Worm (Caenorhabditis elegans) whole organism, L1 larva: ENCODE data around the gene mog-4.

Experiments used
- aly-2 ChIP-seq: fragments of 150-350 bp; optimal IDR thresholded peaks from 2 replicates; lab custom pipeline; 2014; ENCODE audit warnings: missing biosample characterization, missing genetic modification characterization
- blmp-1 ChIP-seq: fragments of 150-350 bp; optimal IDR thresholded peaks from 2 replicates; lab custom pipeline; 2014; ENCODE audit warnings: missing biosample characterization, missing genetic modification characterization
- ceh-8 ChIP-seq: fragments of 200-800 bp; sonication (Bioruptor generic); optimal IDR thresholded peaks from 2 replicates; lab custom pipeline; 2018; ENCODE audit warnings: mild to moderate bottlenecking, missing genetic modification characterization, moderate library complexity, missing compliant biosample characterization
- ceh-82 ChIP-seq, 3 experiments: fragments of 150-350 bp in 1 of 3; sonication (generic microtip) in 2 of 3; optimal IDR thresholded peaks; 2 replicates each; lab custom pipeline; 2014 to 2017; ENCODE audit warnings: missing biosample characterization in 3 of 3, missing genetic modification characterization in 3 of 3
- ceh-90 ChIP-seq: sonication (generic microtip); optimal IDR thresholded peaks from 2 replicates; lab custom pipeline; 2016; ENCODE audit warnings: missing genetic modification characterization, missing compliant biosample characterization
- ces-1 ChIP-seq: fragments of 150-350 bp; optimal IDR thresholded peaks from 2 replicates; lab custom pipeline; 2014; ENCODE audit warnings: missing biosample characterization, missing genetic modification reagents, missing genetic modification characterization
- dsc-1 ChIP-seq: sonication (generic microtip); optimal IDR thresholded peaks from 2 replicates; lab custom pipeline; 2016; ENCODE audit warnings: mild to moderate bottlenecking, missing genetic modification characterization, missing compliant biosample characterization
- efl-1 ChIP-seq, 4 experiments: fragments of 150-350 bp; optimal IDR thresholded peaks in 3 of 4; peaks in 1 of 4; 1 replicate in 1 of 4; 2 replicates in 3 of 4; lab custom pipeline; 2014; ENCODE audit warnings: missing biosample characterization in 2 of 4, missing genetic modification characterization in 2 of 4, missing genetic modification reagents in 2 of 4
- egl-13 ChIP-seq: sonication (generic microtip); optimal IDR thresholded peaks from 2 replicates; lab custom pipeline; 2016; ENCODE audit warnings: missing genotype, missing genetic modification reagents, missing genetic modification characterization, missing compliant biosample characterization
- elt-2 ChIP-seq: sonication (generic microtip); optimal IDR thresholded peaks from 2 replicates; lab custom pipeline; 2016; ENCODE audit warnings: missing genetic modification characterization, mild to moderate bottlenecking, inconsistent platforms, missing compliant biosample characterization, missing genetic modification reagents
- fkh-10 ChIP-seq: sonication (generic microtip); optimal IDR thresholded peaks from 2 replicates; lab custom pipeline; 2017; ENCODE audit warnings: missing biosample characterization, missing genetic modification reagents, missing genetic modification characterization
- hlh-17 ChIP-seq: fragments of 200-800 bp; sonication (Bioruptor generic); optimal IDR thresholded peaks from 2 replicates; lab custom pipeline; 2018; ENCODE audit warnings: missing genetic modification characterization, mild to moderate bottlenecking, missing compliant biosample characterization, moderate library complexity, borderline replicate concordance
- hlh-4 ChIP-seq: sonication (generic microtip); optimal IDR thresholded peaks from 2 replicates; lab custom pipeline; 2016; ENCODE audit warnings: mild to moderate bottlenecking, missing genetic modification characterization, missing compliant biosample characterization
- hpl-2 ChIP-seq: fragments of 150-350 bp; optimal IDR thresholded peaks from 2 replicates; lab custom pipeline; 2014; ENCODE audit warnings: missing biosample characterization, missing genetic modification reagents, missing genetic modification characterization
- isw-1 ChIP-seq: fragments of 200-800 bp; sonication (Bioruptor generic); IDR thresholded peaks from 2 replicates; pipeline ENCODE4 v1.3.6; 2022; ENCODE audit warnings: missing genetic modification characterization, missing compliant biosample characterization
- lin-35 ChIP-seq, 2 experiments: fragments of 150-350 bp; optimal IDR thresholded peaks; 2 replicates each; lab custom pipeline; 2014; ENCODE audit warnings: missing biosample characterization in 2 of 2, missing genetic modification characterization in 2 of 2, missing genetic modification reagents in 2 of 2
- lin-39 ChIP-seq: fragments of 150-350 bp; optimal IDR thresholded peaks from 2 replicates; lab custom pipeline; 2014; ENCODE audit warnings: missing biosample characterization, missing genetic modification reagents, missing genetic modification characterization
- mdl-1 ChIP-seq, 2 experiments: fragments of 150-350 bp; optimal IDR thresholded peaks; 2 replicates each; lab custom pipeline; 2014 to 2017; ENCODE audit warnings: missing biosample characterization in 2 of 2, missing genetic modification characterization in 2 of 2, inconsistent platforms in 1 of 2
- mep-1 ChIP-seq: fragments of 150-350 bp; optimal IDR thresholded peaks from 2 replicates; lab custom pipeline; 2014; ENCODE audit warnings: missing biosample characterization, missing genetic modification characterization
- nhr-12 ChIP-seq: sonication (generic microtip); optimal IDR thresholded peaks from 2 replicates; lab custom pipeline; 2017; ENCODE audit warnings: missing biosample characterization, missing genetic modification characterization
- nhr-19 ChIP-seq: fragments of 200-800 bp; sonication (Bioruptor generic); conservative IDR thresholded peaks from 2 replicates; pipeline ENCODE4 v1.3.6; 2022; ENCODE audit warnings: missing genetic modification characterization, missing compliant biosample characterization
- nhr-47 ChIP-seq: sonication (generic microtip); optimal IDR thresholded peaks from 2 replicates; lab custom pipeline; 2016; ENCODE audit warnings: mild to moderate bottlenecking, missing genetic modification characterization, moderate library complexity, missing compliant biosample characterization
- nhr-71 ChIP-seq: sonication (generic microtip); optimal IDR thresholded peaks from 2 replicates; lab custom pipeline; 2016; ENCODE audit warnings: mild to moderate bottlenecking, missing genetic modification characterization, moderate library complexity, missing compliant biosample characterization
- nhr-77 ChIP-seq: fragments of 150-350 bp; optimal IDR thresholded peaks from 2 replicates; lab custom pipeline; 2014; ENCODE audit warnings: missing biosample characterization, missing genetic modification characterization
- nhr-90 ChIP-seq: sonication (generic microtip); optimal IDR thresholded peaks from 2 replicates; lab custom pipeline; 2016; ENCODE audit warnings: mild to moderate bottlenecking, missing genetic modification characterization, missing compliant biosample characterization; ENCODE audit not compliant: poor library complexity
- pax-3 ChIP-seq: fragments of 200-800 bp; sonication (Bioruptor generic); optimal IDR thresholded peaks from 2 replicates; lab custom pipeline; 2018; ENCODE audit warnings: mild to moderate bottlenecking, missing genetic modification characterization, moderate library complexity, missing compliant biosample characterization
- pqm-1 ChIP-seq: sonication (generic microtip); optimal IDR thresholded peaks from 3 replicates; lab custom pipeline; 2017; ENCODE audit warnings: missing biosample characterization, missing genetic modification characterization
- snpc-4 ChIP-seq: fragments of 150-350 bp; optimal IDR thresholded peaks from 2 replicates; lab custom pipeline; 2014; ENCODE audit warnings: missing biosample characterization, missing genetic modification characterization
- sox-4 ChIP-seq: sonication (generic microtip); optimal IDR thresholded peaks from 2 replicates; lab custom pipeline; 2016; ENCODE audit warnings: missing genetic modification characterization, missing compliant biosample characterization
- sptf-1 ChIP-seq: fragments of 150-350 bp; optimal IDR thresholded peaks from 2 replicates; lab custom pipeline; 2014; ENCODE audit warnings: missing biosample characterization, missing genetic modification characterization
- swsn-7 ChIP-seq: sonication (generic microtip); optimal IDR thresholded peaks from 2 replicates; lab custom pipeline; 2016; ENCODE audit warnings: missing genetic modification characterization, missing compliant biosample characterization
- unc-86 ChIP-seq: sonication (generic microtip); optimal IDR thresholded peaks from 2 replicates; lab custom pipeline; 2016; ENCODE audit warnings: missing genetic modification characterization, missing compliant biosample characterization
- unc-98 ChIP-seq: fragments of 200-800 bp; sonication (Bioruptor generic); IDR thresholded peaks from 2 replicates; pipeline ENCODE4 v1.3.6; 2022; ENCODE audit warnings: missing genetic modification characterization, missing compliant biosample characterization

The mog-4 gene

DNA sequence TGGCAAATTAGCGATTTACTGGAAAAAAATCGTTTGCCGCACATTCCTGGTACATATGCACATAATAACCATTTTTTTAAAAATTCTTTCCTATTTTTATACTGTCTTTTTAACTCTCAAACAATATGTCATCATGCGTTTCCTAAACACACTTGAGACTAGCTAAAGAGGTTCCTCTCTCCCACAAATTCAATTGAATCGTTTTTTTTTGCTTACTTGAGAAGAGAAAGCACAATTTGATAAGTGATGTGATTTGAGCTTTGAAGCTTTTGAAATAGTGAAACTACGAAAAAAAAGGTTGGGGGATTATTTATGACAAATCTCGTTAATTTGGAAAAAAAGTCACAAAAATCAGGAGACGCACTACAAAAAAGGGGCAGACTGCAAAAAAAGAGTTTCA lies 6.4 kb downstream of the mog-4 start:
- no peak for TF ChIP-seq unc-98 (GFP tag; lab: Robert Waterston, UW)
- peak; percentile 55 for TF ChIP-seq fkh-10 (GFP tag; lab: Kevin White, UChicago)

DNA sequence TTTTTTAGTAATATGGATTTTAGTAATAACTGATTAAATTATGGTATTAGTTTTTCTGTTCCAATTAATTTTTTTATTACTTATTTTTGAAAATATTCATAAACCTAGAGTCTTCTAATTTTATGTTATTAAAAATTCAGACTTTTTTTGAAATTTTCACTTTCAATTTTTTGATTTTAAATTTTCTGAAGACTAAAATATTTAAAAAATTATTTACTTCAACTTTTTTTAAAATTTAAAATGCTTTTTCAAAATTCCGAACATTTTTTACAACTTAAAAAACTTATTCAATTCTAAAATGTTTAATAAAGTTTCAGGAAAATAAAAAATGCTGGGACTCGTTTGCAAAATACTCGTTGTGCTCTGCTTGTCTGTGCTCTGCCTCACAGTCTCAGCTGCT lies 10.8 kb downstream of the mog-4 start, which contains the start of gene nlp-41:
nlp-41 (plus strand) TSS at position 301 of the 400 bp plus-strand sequence.
- TF ChIP-seq ceh-8, result no peak
- no peak for TF ChIP-seq ces-1 (GFP tag; lab: Kevin White, UChicago)
- TF ChIP-seq aly-2 (tag; lab: Kevin White, UChicago), result no peak
- no peak for TF ChIP-seq lin-39 (tag; lab: Kevin White, UChicago)
- TF ChIP-seq unc-98 (GFP tag; lab: Robert Waterston, UW), result no peak
- TF ChIP-seq nhr-90, result no peak
- TF ChIP-seq lin-35 (GFP tag; optimal IDR thresholded peaks at IDR 0.05; lab: Kevin White, UChicago), result no peak
- TF ChIP-seq pax-3 (tag; lab: Kevin White, UChicago), result no peak
- TF ChIP-seq mep-1, result no peak
- TF ChIP-seq snpc-4 (tag; lab: Kevin White, UChicago), result no peak
- no peak for TF ChIP-seq ceh-82 (tag; optimal IDR thresholded peaks at IDR 0.05; lab: Kevin White, UChicago)
- no peak for TF ChIP-seq hpl-2 (GFP tag; lab: Kevin White, UChicago)
- no peak for TF ChIP-seq isw-1
- no peak for TF ChIP-seq sox-4 (tag; lab: Kevin White, UChicago)
- no peak for TF ChIP-seq pqm-1 (tag; lab: Kevin White, UChicago)
- TF ChIP-seq nhr-47 (tag; lab: Kevin White, UChicago), result no peak
- no peak for TF ChIP-seq sptf-1

ce11 chrII:14548691-14549090 lies 12.7 kb downstream of the mog-4 start, which contains the start of gene gcy-29:
Gene gcy-29 (minus strand): TSS chrII:14548791.
- TF ChIP-seq blmp-1 (tag; lab: Kevin White, UChicago) (no peak), nhr-47 (tag; lab: Kevin White, UChicago) (no peak), unc-86 (no peak), hlh-4 (tag; lab: Kevin White, UChicago) (no peak), hlh-17 (GFP tag; lab: Kevin White, UChicago) (no peak), nhr-19 (GFP tag; lab: Robert Waterston, UW) (no peak), dsc-1 (peak; percentile 81), egl-13 (tag; lab: Kevin White, UChicago) (peak; percentile 28), nhr-12 (tag; lab: Kevin White, UChicago) (no peak), hpl-2 (GFP tag; lab: Kevin White, UChicago) (no peak), ceh-8 (no peak), nhr-71 (tag; lab: Kevin White, UChicago) (no peak), ceh-90 (tag; lab: Kevin White, UChicago) (no peak), nhr-77 (tag; lab: Kevin White, UChicago) (no peak), swsn-7 (tag; lab: Kevin White, UChicago) (no peak)

DNA sequence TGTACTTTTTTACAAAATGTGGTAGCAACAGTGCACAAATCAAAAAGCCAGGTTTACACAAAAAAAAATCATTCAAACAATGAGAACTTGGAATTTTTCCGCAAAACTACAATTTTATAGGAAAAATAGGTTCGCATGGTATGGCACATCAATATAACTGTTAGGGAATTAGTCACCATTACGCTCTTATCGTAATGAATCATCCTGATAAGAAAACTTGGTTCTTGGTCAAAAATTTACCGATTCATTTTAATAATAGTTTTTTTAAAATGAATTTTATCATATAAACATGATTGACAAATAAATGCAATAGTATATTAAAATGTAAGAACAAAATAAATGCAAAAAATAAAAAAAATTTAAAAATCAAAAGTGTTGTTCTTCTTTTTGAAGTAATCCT lies 20.8 kb downstream of the mog-4 start:
- TF ChIP-seq mdl-1 (tag; optimal IDR thresholded peaks at IDR 0.05; lab: Kevin White, UChicago) (no peak), elt-2 (peak; percentile 12)

DNA sequence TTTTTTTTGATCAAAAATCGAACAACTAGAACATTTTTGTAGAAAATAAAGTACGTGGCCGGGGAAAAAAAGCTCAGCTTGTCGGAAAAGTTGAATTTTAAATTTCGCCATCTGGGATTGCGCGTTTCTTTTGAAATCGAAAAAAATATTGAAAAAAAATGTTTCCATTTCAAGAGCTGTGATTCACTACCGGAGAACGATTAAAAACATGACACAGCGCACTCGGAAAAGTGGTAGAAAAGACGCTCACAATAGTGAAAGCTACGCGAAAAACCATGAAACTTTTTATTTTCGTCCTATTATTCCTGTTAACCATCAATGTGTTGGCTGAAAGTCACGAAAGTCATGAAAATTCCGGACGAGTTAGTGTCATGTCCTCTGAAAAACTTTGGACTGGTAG lies 23.7 kb downstream of the mog-4 start, which contains the start of the genes clec-147 and C04H5.7:
clec-147 (minus strand) TSS at position 101 of the 400 bp plus-strand sequence.
C04H5.7 (plus strand) TSS at position 219 of the 400 bp plus-strand sequence.
- no peak for TF ChIP-seq snpc-4 (tag; lab: Kevin White, UChicago)
- TF ChIP-seq efl-1 (optimal IDR thresholded peaks at IDR 0.05; lab: Kevin White, UChicago), result no peak
- TF ChIP-seq efl-1 (GFP tag; optimal IDR thresholded peaks at IDR 0.05 in 1 of 2; lab: Kevin White, UChicago), result peak in 1 of 2 experiments; percentile 51
- no peak for TF ChIP-seq lin-39 (tag; lab: Kevin White, UChicago)
